Worm (Caenorhabditis elegans) whole organism, L2 larva: ENCODE measurements around the gene egl-45.

Source experiments
- nhr-10 ChIP-seq: sonication (generic microtip); optimal IDR thresholded peaks from 2 replicates; lab custom pipeline; 2017; ENCODE audit warnings: missing biosample characterization, missing genetic modification characterization
- nhr-11 ChIP-seq: fragments of 150-350 bp; optimal IDR thresholded peaks from 2 replicates; lab custom pipeline; 2014; ENCODE audit warnings: missing biosample characterization, missing genetic modification characterization
- ztf-1 ChIP-seq: fragments of 200-800 bp; sonication (Bioruptor generic); conservative IDR thresholded peaks from 2 replicates; pipeline ENCODE4 v1.3.6; 2022; ENCODE audit warnings: missing genetic modification characterization, missing compliant biosample characterization
- ztf-11 ChIP-seq: sonication (generic microtip); optimal IDR thresholded peaks from 2 replicates; lab custom pipeline; 2017; ENCODE audit warnings: missing biosample characterization, missing genetic modification characterization

DNA sequence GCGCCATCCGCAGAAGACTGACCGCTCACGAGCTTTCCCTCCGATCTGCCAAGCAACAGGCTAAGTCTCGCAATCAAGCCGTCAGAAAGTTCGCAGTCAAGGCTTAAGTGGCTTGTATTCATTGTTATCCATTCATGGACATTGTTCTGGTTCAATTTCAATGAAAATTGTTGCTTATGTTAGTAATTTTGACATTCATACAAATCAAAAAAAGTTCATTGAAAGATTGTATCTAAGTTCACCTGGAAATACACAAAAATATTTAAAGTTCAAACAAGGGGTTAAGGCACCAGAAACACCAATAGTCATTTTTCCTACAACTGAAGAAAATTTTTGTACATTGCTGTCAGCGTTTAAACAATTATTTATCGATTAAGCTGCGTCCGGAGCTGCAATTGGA lies 27.0 kb upstream of the egl-45 start:
- TF ChIP-seq nhr-11 (tag; lab: Kevin White, UChicago) = no peak
- TF ChIP-seq nhr-10 (tag; lab: Kevin White, UChicago) = no peak
- TF ChIP-seq ztf-11 = no peak
- TF ChIP-seq ztf-1 (GFP tag; lab: Robert Waterston, UW) = no peak
